Fruit fly (Drosophila melanogaster): ENCODE data around the gene CG5653.

Gene CG5653

DNA sequence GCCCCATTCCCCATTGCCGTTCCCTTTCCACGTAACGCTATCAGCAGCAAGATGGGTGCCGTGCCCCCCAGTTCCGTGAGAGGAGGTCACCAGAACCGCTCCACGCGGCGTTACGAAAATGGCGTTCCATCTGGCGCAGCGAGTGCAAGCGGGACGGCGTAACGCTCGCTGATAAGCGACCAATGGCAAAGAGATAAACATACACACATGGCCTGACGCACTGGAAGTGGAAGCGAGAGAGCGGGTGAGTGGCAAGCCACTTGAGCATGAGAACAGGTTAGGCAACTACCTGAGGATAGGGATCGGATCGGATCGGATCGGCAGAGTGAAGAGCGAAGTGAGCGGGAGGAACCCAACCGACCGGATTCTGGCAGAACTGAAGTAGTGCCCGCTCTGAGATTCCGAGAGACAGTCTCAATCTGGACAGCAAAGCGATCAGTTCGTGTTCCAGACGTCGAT lies 38.6 kb upstream of the CG5653 start, which contains the start of gene Doc3 (continued):
- TF ChIP-seq Hmr (GFP tag; optimal IDR thresholded peaks at IDR 0.05) = no peak
- TF ChIP-seq Blimp-1 (GFP tag; optimal IDR thresholded peaks at IDR 0.05) = no peak
- no peak for TF ChIP-seq CG10267 (tag; optimal IDR thresholded peaks at IDR 0.05)
- TF ChIP-seq Med (GFP tag) = peak; percentile 67
- no peak for TF ChIP-seq nerfin-2 (GFP tag; IDR thresholded peaks at IDR 0.05; ENCODE audit: partially characterized antibody)
- no peak for TF ChIP-seq CG6254 (GFP tag; optimal IDR thresholded peaks at IDR 0.05)
- TF ChIP-seq ara (GFP tag; IDR thresholded peaks at IDR 0.05) = no peak
- no peak for TF ChIP-seq TFAM (GFP tag; optimal IDR thresholded peaks at IDR 0.05)
- peak; percentile 70 for TF ChIP-seq sd (tag; optimal IDR thresholded peaks at IDR 0.05)
- peak; percentile 83 for TF ChIP-seq kni (GFP tag; optimal IDR thresholded peaks at IDR 0.05)
- TF ChIP-seq odd (GFP tag; optimal IDR thresholded peaks at IDR 0.05) = no peak
- TF ChIP-seq insv (GFP tag; optimal IDR thresholded peaks at IDR 0.05) = no peak
- TF ChIP-seq stc (GFP tag; IDR thresholded peaks at IDR 0.05) = no peak
- no peak for TF ChIP-seq tll (GFP tag; optimal IDR thresholded peaks at IDR 0.05)
- peak; percentile 67; the same call in 1 of the 3 replicates for TF ChIP-seq CG6175 (GFP tag; IDR thresholded peaks at IDR 0.05)
- TF ChIP-seq unc-4 (GFP tag; IDR thresholded peaks at IDR 0.05; ENCODE audit: partially characterized antibody) = no peak
- TF ChIP-seq CG2712 (tag; optimal IDR thresholded peaks at IDR 0.05) = no peak
- no peak for TF ChIP-seq CG12391 (tag; optimal IDR thresholded peaks at IDR 0.05)
- TF ChIP-seq CG10462 (GFP tag; optimal IDR thresholded peaks at IDR 0.05) = no peak
- no peak for TF ChIP-seq Oaz (GFP tag; IDR thresholded peaks at IDR 0.05)
- no peak for TF ChIP-seq CG30431 (GFP tag; optimal IDR thresholded peaks at IDR 0.05)
- no peak for TF ChIP-seq Mes4 (GFP tag; optimal IDR thresholded peaks at IDR 0.05)
- no peak for TF ChIP-seq Sry-δ (GFP tag; optimal IDR thresholded peaks at IDR 0.05)
- peak; percentile 82 for TF ChIP-seq phol (tag; optimal IDR thresholded peaks at IDR 0.05)
- TF ChIP-seq trh (GFP tag; optimal IDR thresholded peaks at IDR 0.05) = no peak
- TF ChIP-seq Chrac-16 (GFP tag; optimal IDR thresholded peaks at IDR 0.05) = no peak
- TF ChIP-seq Dbx (GFP tag; IDR thresholded peaks at IDR 0.05) = no peak
- no peak for TF ChIP-seq pho (GFP tag; optimal IDR thresholded peaks at IDR 0.05)
- no peak for TF ChIP-seq stwl (tag; optimal IDR thresholded peaks at IDR 0.05)
- TF ChIP-seq CG1024 (GFP tag; IDR thresholded peaks at IDR 0.05) = no peak
- TF ChIP-seq CG33557 (GFP tag; optimal IDR thresholded peaks at IDR 0.05) = no peak
- no peak for TF ChIP-seq CG15601 (tag; optimal IDR thresholded peaks at IDR 0.05)
- TF ChIP-seq gce (GFP tag; IDR thresholded peaks at IDR 0.05) = no peak
- TF ChIP-seq nau (GFP tag; optimal IDR thresholded peaks at IDR 0.05) = no peak
- TF ChIP-seq chm (GFP tag; IDR thresholded peaks at IDR 0.05) = no peak
- TF ChIP-seq zen (tag; optimal IDR thresholded peaks at IDR 0.05) = no peak
- TF ChIP-seq bcd (GFP tag; optimal IDR thresholded peaks at IDR 0.05) = no peak
- no peak for TF ChIP-seq CG12659 (GFP tag; optimal IDR thresholded peaks at IDR 0.05)
- TF ChIP-seq zfh2 (GFP tag; optimal IDR thresholded peaks at IDR 0.05) = no peak
- peak; percentile 88; the same call in 2 of the 4 replicates for TF ChIP-seq chinmo (GFP tag; IDR thresholded peaks at IDR 0.05; ENCODE audit: partially characterized antibody)
- no peak for TF ChIP-seq sens-2 (GFP tag; IDR thresholded peaks at IDR 0.05)
- no peak for TF ChIP-seq dati (GFP tag; IDR thresholded peaks at IDR 0.05)
- no peak for TF ChIP-seq CG3407 (GFP tag; optimal IDR thresholded peaks at IDR 0.05)
- TF ChIP-seq Antp (GFP tag; optimal IDR thresholded peaks at IDR 0.05) = no peak
- no peak for TF ChIP-seq D19B (GFP tag; optimal IDR thresholded peaks at IDR 0.05)
- TF ChIP-seq CG12236 (GFP tag; optimal IDR thresholded peaks at IDR 0.05) = no peak
- no peak for TF ChIP-seq CG3847 (GFP tag; IDR thresholded peaks at IDR 0.05)
- TF ChIP-seq Abd-B (GFP tag; optimal IDR thresholded peaks at IDR 0.05) = no peak
- no peak for TF ChIP-seq tup (GFP tag; optimal IDR thresholded peaks at IDR 0.05)
- TF ChIP-seq CG18011 (GFP tag; optimal IDR thresholded peaks at IDR 0.05) = no peak
